Worm (Caenorhabditis elegans) whole organism, early embryonic: ENCODE data around the gene F56B3.11.

Source experiments
- B0310.2 ChIP-seq: sonication (generic microtip); optimal IDR thresholded peaks from 2 replicates; lab custom pipeline; 2016; ENCODE audit warnings: mild to moderate bottlenecking, missing genetic modification characterization, missing compliant biosample characterization
- F13C5.2 ChIP-seq: sonication (generic microtip); optimal IDR thresholded peaks from 2 replicates; lab custom pipeline; 2017; ENCODE audit warnings: mild to moderate bottlenecking, missing genetic modification characterization, inconsistent platforms, missing compliant biosample characterization
- aly-1 ChIP-seq: sonication (generic microtip); optimal IDR thresholded peaks from 2 replicates; lab custom pipeline; 2016; ENCODE audit warnings: missing genetic modification characterization, missing compliant biosample characterization
- ama-1 ChIP-seq: fragments of 150-350 bp; optimal IDR thresholded peaks from 2 replicates; lab custom pipeline; 2014
- ceh-13 ChIP-seq: fragments of 200-800 bp; sonication (Bioruptor generic); optimal IDR thresholded peaks from 2 replicates; lab custom pipeline; 2018; ENCODE audit warnings: mild to moderate bottlenecking, missing genetic modification characterization, missing compliant biosample characterization
- ceh-36 ChIP-seq: sonication (generic microtip); optimal IDR thresholded peaks from 2 replicates; lab custom pipeline; 2016; ENCODE audit warnings: missing genetic modification characterization, inconsistent platforms, missing compliant biosample characterization
- ets-7 ChIP-seq: sonication (generic microtip); optimal IDR thresholded peaks from 2 replicates; lab custom pipeline; 2016; ENCODE audit warnings: missing genotype, missing genetic modification characterization, missing compliant biosample characterization
- flt-1 ChIP-seq: fragments of 200-800 bp; sonication (Bioruptor generic); IDR thresholded peaks from 2 replicates; pipeline ENCODE4 v1.3.6; 2022; ENCODE audit warnings: missing genetic modification characterization, missing compliant biosample characterization
- hmbx-1 ChIP-seq: sonication (generic microtip); optimal IDR thresholded peaks from 2 replicates; lab custom pipeline; 2016; ENCODE audit warnings: mild to moderate bottlenecking, missing genetic modification characterization, missing compliant biosample characterization
- hmg-4 ChIP-seq: fragments of 200-800 bp; sonication (Bioruptor generic); optimal IDR thresholded peaks from 2 replicates; lab custom pipeline; 2018; ENCODE audit warnings: mild to moderate bottlenecking, missing genetic modification characterization, missing compliant biosample characterization
- hnd-1 ChIP-seq: sonication (generic microtip); optimal IDR thresholded peaks from 2 replicates; lab custom pipeline; 2016; ENCODE audit warnings: missing genetic modification characterization, missing compliant biosample characterization
- pes-1 ChIP-seq: fragments of 200-800 bp; sonication (Bioruptor generic); IDR thresholded peaks from 2 replicates; pipeline ENCODE4 v1.3.6; 2022; ENCODE audit warnings: missing genetic modification reagents, missing genetic modification characterization, missing compliant biosample characterization
- scrt-1 ChIP-seq: fragments of 200-800 bp; sonication (Bioruptor generic); IDR thresholded peaks from 2 replicates; pipeline ENCODE4 v1.3.6; 2022; ENCODE audit warnings: missing genetic modification characterization, missing compliant biosample characterization
- sea-1 ChIP-seq: fragments of 200-800 bp; sonication (Bioruptor generic); conservative IDR thresholded peaks from 2 replicates; pipeline ENCODE4 v1.3.6; 2022; ENCODE audit warnings: missing genetic modification characterization, missing compliant biosample characterization
- tbx-11 ChIP-seq: fragments of 200-800 bp; sonication (Bioruptor generic); IDR thresholded peaks from 2 replicates; pipeline ENCODE4 v1.3.6; 2022; ENCODE audit warnings: missing genetic modification characterization, missing compliant biosample characterization
- tbx-37 ChIP-seq: fragments of 200-800 bp; sonication (Bioruptor generic); conservative IDR thresholded peaks from 2 replicates; pipeline ENCODE4 v1.3.6; 2022; ENCODE audit warnings: missing genetic modification reagents, missing genetic modification characterization, missing compliant biosample characterization
- tra-4 ChIP-seq: sonication (generic microtip); optimal IDR thresholded peaks from 2 replicates; lab custom pipeline; 2017; ENCODE audit warnings: missing genetic modification characterization, missing compliant biosample characterization

The F56B3.11 gene

DNA sequence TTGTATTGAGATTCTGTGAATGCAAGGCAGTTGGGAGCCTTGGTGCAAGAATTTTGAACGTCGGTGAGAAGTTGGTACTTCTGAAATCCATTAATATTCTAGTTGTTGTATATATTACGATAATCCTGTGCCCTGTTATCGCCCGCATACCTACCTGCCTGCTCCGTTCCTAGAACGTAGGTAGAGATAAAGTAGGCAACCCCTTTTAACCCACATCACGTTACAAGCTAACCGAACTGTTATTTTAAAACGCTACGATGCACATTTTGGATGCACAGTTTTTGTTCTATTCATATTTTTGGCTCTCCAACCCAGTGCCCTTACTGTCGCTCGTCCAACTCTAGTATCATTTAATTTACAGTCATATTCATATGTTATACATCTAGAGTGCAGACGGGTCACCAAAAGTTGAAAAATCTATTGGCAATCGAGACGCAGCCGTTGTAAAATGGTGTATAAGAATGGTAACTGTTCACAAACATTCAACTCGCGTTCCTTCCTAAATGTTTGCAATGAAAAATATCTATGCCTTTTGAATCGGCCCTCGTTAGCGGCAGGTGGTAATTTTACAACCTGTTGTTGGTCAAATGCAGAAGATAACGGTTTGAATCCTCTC, 41.9 kb downstream of the F56B3.11 start:
- TF ChIP-seq scrt-1 (GFP tag; lab: Robert Waterston, UW): no peak
- no peak for TF ChIP-seq tra-4 (tag; lab: Kevin White, UChicago)
- no peak for TF ChIP-seq aly-1
- no peak for TF ChIP-seq tbx-37 (GFP tag; lab: Robert Waterston, UW)
- no peak for TF ChIP-seq ama-1 (lab: Kevin White, UChicago)
- no peak for TF ChIP-seq F13C5.2 (tag; lab: Kevin White, UChicago)
- TF ChIP-seq B0310.2 (tag; lab: Kevin White, UChicago): no peak
- no peak for TF ChIP-seq sea-1 (GFP tag; lab: Robert Waterston, UW)
- no peak for TF ChIP-seq hmbx-1 (tag; lab: Kevin White, UChicago)
- TF ChIP-seq ceh-36: no peak
- TF ChIP-seq tbx-11 (GFP tag; lab: Robert Waterston, UW): no peak
- TF ChIP-seq flt-1 (GFP tag; lab: Robert Waterston, UW): no peak
- TF ChIP-seq ceh-13 (GFP tag; lab: Kevin White, UChicago): no peak
- no peak for TF ChIP-seq ets-7 (tag; lab: Kevin White, UChicago)
- TF ChIP-seq hmg-4 (GFP tag; lab: Kevin White, UChicago): no peak
- TF ChIP-seq hnd-1: no peak
- no peak for TF ChIP-seq pes-1 (GFP tag; lab: Robert Waterston, UW)

DNA sequence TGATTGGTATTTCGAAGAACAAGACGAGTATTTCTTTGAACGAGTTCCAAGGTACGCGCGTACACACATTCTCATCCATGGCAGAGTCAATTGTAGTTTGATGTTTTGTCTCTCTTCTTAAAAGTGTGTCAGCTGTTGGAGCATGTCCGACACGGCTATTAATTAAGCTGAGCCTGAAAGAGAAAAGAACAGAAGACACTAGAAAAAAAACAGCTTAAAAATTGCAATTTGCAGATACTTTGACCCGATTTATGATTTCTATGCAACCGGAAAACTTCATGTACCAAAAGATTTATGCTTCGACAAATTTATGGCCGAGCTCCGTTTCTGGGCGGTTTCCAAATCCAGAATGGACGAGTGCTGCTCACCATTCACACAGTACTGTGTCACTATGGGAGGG, 46.8 kb downstream of the F56B3.11 start:
- TF ChIP-seq ceh-13 (GFP tag; lab: Kevin White, UChicago) (no peak), aly-1 (no peak), hmg-4 (GFP tag; lab: Kevin White, UChicago) (no peak), ets-7 (tag; lab: Kevin White, UChicago) (no peak), F13C5.2 (tag; lab: Kevin White, UChicago) (no peak), tbx-11 (GFP tag; lab: Robert Waterston, UW) (no peak), hmbx-1 (tag; lab: Kevin White, UChicago) (no peak), ceh-36 (no peak), sea-1 (GFP tag; lab: Robert Waterston, UW) (no peak), hnd-1 (no peak), B0310.2 (tag; lab: Kevin White, UChicago) (no peak), tra-4 (tag; lab: Kevin White, UChicago) (no peak), scrt-1 (GFP tag; lab: Robert Waterston, UW) (no peak), tbx-37 (GFP tag; lab: Robert Waterston, UW) (no peak), pes-1 (GFP tag; lab: Robert Waterston, UW) (no peak), ama-1 (lab: Kevin White, UChicago) (no peak)

DNA sequence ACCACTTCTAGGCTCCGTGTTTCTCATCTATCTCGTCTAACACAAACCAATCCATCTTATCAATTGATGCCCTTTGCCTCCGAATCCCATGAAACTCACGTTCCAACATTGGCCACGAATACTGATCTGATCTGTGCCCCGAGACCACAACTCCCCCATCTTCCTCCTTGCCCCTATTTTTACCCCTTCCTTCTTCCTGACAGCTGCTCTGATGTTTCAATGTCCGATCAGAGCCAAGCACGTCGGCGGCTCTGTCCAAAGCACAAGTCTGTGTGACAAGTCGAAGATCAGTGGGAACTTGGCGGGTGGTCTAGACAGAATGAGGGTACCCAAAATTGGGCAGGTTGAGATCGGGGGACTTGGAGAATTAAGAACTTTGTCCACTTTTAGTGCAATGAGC, 50.0 kb downstream of the F56B3.11 start:
- TF ChIP-seq hnd-1 (no peak), sea-1 (GFP tag; lab: Robert Waterston, UW) (no peak), tbx-37 (GFP tag; lab: Robert Waterston, UW) (no peak), ceh-13 (GFP tag; lab: Kevin White, UChicago) (no peak), ceh-36 (no peak), hmbx-1 (tag; lab: Kevin White, UChicago) (no peak), hmg-4 (GFP tag; lab: Kevin White, UChicago) (no peak), F13C5.2 (tag; lab: Kevin White, UChicago) (no peak), scrt-1 (GFP tag; lab: Robert Waterston, UW) (no peak)
